Worm (Caenorhabditis elegans): ENCODE measurements around the gene F47C12.6.

Gene F47C12.6

DNA sequence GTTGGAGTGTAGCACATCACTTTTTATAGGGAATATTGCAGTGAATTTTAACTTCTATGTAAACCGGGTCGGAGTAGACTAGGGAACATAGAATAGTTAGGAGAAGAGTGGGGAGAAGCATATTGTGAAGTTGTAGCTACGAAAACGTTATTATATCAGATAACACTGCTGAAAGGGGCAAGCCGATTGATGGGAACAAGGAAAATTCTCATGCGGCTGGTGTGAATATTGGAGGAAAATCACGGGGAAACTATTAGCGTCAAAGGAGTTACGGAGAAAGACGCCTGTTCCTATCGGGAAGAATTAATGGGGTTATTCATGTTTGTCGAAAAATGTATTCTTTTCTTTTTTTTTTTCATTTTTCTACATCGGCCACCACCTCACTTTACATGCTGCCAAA lies at the start of gene F47C12.6:
TSS of gene F47C12.6 (minus strand) at position 101 of the 400 bp plus-strand sequence.
- TF ChIP-seq snpc-4 (tag; optimal IDR thresholded peaks at IDR 0.05) (no peak), nhr-11 (tag; optimal IDR thresholded peaks at IDR 0.05) (no peak), sem-4 (tag; optimal IDR thresholded peaks at IDR 0.05) (no peak), ceh-82 (tag; optimal IDR thresholded peaks at IDR 0.05) (no peak), fos-1 (tag; optimal IDR thresholded peaks at IDR 0.05) (no peak), ZK546.5 (tag; optimal IDR thresholded peaks at IDR 0.05) (no peak), sma-9 (GFP tag; optimal IDR thresholded peaks at IDR 0.05) (no peak), sma-9 (tag; optimal IDR thresholded peaks at IDR 0.05) (no peak), nhr-10 (tag; optimal IDR thresholded peaks at IDR 0.05) (no peak), peb-1 (tag; optimal IDR thresholded peaks at IDR 0.05) (no peak), unc-55 (GFP tag; optimal IDR thresholded peaks at IDR 0.05) (no peak), nhr-21 (tag; optimal IDR thresholded peaks at IDR 0.05) (no peak), ztf-1 (GFP tag; conservative IDR thresholded peaks at IDR 0.05) (no peak), ztf-4 (tag; optimal IDR thresholded peaks at IDR 0.05) (no peak), elt-1 (tag; optimal IDR thresholded peaks at IDR 0.05) (no peak), mab-5 (tag; optimal IDR thresholded peaks at IDR 0.05) (no peak), sma-3 (GFP tag; optimal IDR thresholded peaks at IDR 0.05) (no peak), unc-39 (tag; optimal IDR thresholded peaks at IDR 0.05) (no peak), aly-2 (tag; optimal IDR thresholded peaks at IDR 0.05) (no peak)

DNA sequence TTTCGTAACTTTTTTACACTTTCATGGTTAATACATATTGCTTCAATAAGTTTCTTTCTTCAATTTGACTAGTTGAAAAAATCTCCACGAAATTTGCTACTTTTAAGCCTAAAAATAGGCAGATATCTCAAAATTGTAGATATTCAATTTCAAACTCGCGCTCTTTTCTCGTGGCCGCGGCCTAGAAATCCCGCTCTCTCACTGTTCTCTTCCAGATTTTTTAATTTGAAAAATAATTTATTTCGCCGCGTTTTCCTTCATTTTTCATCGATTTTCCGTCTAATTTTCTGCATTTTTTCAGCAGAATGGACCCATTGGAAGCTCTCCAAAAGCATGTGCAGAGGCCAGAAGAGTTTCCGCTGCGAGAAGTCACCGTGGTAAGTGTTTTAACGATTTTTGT lies 49.1 kb upstream of the F47C12.6 start, which contains the start of gene cdc-73:
TSS of gene cdc-73 (plus strand) at position 302 of the 400 bp plus-strand sequence.
- peak; percentile 20 for TF ChIP-seq F13H6.1 (tag; optimal IDR thresholded peaks at IDR 0.05)
- TF ChIP-seq unc-55 (GFP tag; optimal IDR thresholded peaks at IDR 0.05): peak; percentile 58
- peak; percentile 37 for TF ChIP-seq C34F6.9 (tag; optimal IDR thresholded peaks at IDR 0.05)
- TF ChIP-seq gmeb-1 (tag; optimal IDR thresholded peaks at IDR 0.05): peak; percentile 89
- peak; percentile 5 for TF ChIP-seq snpc-4 (tag; optimal IDR thresholded peaks at IDR 0.05)
- TF ChIP-seq skn-1 (tag; optimal IDR thresholded peaks at IDR 0.05): no peak
- no peak for TF ChIP-seq lin-39 (tag; optimal IDR thresholded peaks at IDR 0.05)
- peak; percentile 17 for TF ChIP-seq mab-5 (tag; optimal IDR thresholded peaks at IDR 0.05)
- TF ChIP-seq lsy-2 (tag; optimal IDR thresholded peaks at IDR 0.05): peak; percentile 6 to 63
- no peak for TF ChIP-seq unc-39 (tag; optimal IDR thresholded peaks at IDR 0.05)
- peak; percentile 22 for TF ChIP-seq sma-3 (GFP tag; optimal IDR thresholded peaks at IDR 0.05)

DNA sequence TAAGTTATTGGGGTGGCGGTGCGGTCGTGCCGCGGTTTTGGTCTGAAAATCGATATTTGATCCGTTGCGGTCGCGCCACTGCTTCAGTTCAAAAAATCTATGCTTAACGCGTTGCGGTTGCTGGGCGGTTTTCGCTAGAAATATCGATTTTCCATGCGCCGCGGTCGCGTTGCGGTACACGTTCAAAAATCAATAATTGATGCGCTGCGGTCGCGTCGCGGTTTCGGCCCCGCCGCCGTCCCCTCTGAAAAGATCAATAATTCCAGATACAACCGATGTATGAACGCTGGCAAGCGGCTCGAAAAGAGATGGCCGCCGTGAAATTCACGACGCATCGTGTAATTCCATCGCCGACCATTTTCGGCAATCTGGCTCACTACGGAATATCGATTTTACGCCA lies 47.8 kb upstream of the F47C12.6 start:
- no peak for TF ChIP-seq ama-1 (optimal IDR thresholded peaks at IDR 0.05)
- no peak for TF ChIP-seq nhr-12 (tag; optimal IDR thresholded peaks at IDR 0.05)
- TF ChIP-seq nhr-10 (tag; optimal IDR thresholded peaks at IDR 0.05): no peak
- TF ChIP-seq C34F6.9 (tag; optimal IDR thresholded peaks at IDR 0.05): no peak
- TF ChIP-seq nhr-25 (tag; optimal IDR thresholded peaks at IDR 0.05): no peak
- no peak for TF ChIP-seq ceh-16 (tag; optimal IDR thresholded peaks at IDR 0.05)
- no peak for TF ChIP-seq nhr-11 (tag; optimal IDR thresholded peaks at IDR 0.05)
- no peak for TF ChIP-seq nhr-77 (tag; optimal IDR thresholded peaks at IDR 0.05)
- TF ChIP-seq lin-13 (GFP tag; optimal IDR thresholded peaks at IDR 0.05): no peak
- TF ChIP-seq ztf-4 (tag; optimal IDR thresholded peaks at IDR 0.05): no peak
- no peak for TF ChIP-seq sma-9 (GFP tag; optimal IDR thresholded peaks at IDR 0.05)
- no peak for TF ChIP-seq sma-9 (tag; optimal IDR thresholded peaks at IDR 0.05)
- no peak for TF ChIP-seq skn-1 (tag; optimal IDR thresholded peaks at IDR 0.05)
- TF ChIP-seq aly-2 (tag; optimal IDR thresholded peaks at IDR 0.05): no peak
- no peak for TF ChIP-seq fos-1 (tag; optimal IDR thresholded peaks at IDR 0.05)

DNA sequence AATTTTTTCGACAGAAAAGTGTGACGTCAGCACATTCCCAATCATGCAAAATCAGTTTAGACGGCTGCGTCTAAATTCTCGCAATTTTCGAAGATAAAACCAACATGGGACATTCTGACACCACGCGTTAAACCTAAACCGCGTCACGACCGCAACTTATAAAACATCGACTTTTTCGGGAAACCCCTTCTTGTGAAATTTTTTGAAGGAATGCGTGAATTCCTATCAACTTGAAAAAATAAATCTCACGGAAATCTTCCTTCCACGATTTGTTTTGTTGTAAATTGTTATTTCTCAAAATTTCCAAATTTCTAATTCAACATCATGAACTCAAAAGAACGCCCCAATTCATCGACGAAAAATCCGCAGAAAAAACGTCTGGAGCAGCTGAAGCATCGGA lies 46.8 kb upstream of the F47C12.6 start, which contains the start of gene F35F11.2:
TSS of gene F35F11.2 (plus strand) at position 301 of the 400 bp plus-strand sequence.
- TF ChIP-seq lin-13 (GFP tag; optimal IDR thresholded peaks at IDR 0.05) (no peak), dmd-4 (tag; optimal IDR thresholded peaks at IDR 0.05) (no peak), unc-62 (GFP tag; optimal IDR thresholded peaks at IDR 0.05) (no peak)

DNA sequence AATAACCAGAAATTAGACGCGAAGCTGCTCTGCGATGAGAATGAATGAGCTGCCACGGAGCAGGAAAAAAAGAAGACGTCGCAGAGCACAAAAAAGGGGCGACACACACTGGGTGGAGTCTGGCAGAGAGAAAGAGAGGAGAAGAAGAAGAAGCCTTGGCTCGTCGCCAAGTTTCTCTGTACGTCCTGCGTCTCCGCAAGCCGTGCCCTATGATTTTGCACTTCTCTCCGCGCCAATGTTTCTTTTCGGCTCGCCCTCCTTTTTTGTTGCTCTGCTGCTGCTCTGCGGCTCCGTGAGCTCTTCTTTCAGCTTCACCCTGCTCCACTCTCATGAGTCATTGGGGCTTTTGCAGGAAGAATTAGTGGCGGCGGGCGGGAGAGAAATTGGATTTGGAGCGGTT lies 41.7 kb upstream of the F47C12.6 start, which contains the start of gene hlh-30:
TSS of gene hlh-30 (minus strand) at position 69 of the 400 bp plus-strand sequence.
- TF ChIP-seq nhr-11 (tag; optimal IDR thresholded peaks at IDR 0.05) (no peak), zag-1 (tag; optimal IDR thresholded peaks at IDR 0.05) (peak; percentile 62), crh-2 (tag; optimal IDR thresholded peaks at IDR 0.05) (peak; percentile 38), nhr-10 (tag; optimal IDR thresholded peaks at IDR 0.05) (no peak), nhr-12 (tag; optimal IDR thresholded peaks at IDR 0.05) (no peak), sma-9 (GFP tag; optimal IDR thresholded peaks at IDR 0.05) (peak; percentile 76), sma-9 (tag; optimal IDR thresholded peaks at IDR 0.05) (no peak), alr-1 (tag; optimal IDR thresholded peaks at IDR 0.05) (no peak), lin-39 (tag; optimal IDR thresholded peaks at IDR 0.05) (no peak), ZK546.5 (tag; optimal IDR thresholded peaks at IDR 0.05) (no peak), nhr-77 (tag; optimal IDR thresholded peaks at IDR 0.05) (no peak), lin-11 (tag; optimal IDR thresholded peaks at IDR 0.05) (peak; percentile 63), dmd-4 (tag; optimal IDR thresholded peaks at IDR 0.05) (no peak), skn-1 (tag; optimal IDR thresholded peaks at IDR 0.05) (no peak), blmp-1 (tag; optimal IDR thresholded peaks at IDR 0.05; ENCODE audit: insufficient read depth) (no peak), ceh-82 (tag; optimal IDR thresholded peaks at IDR 0.05) (no peak), fos-1 (tag; optimal IDR thresholded peaks at IDR 0.05) (peak; percentile 56), elt-3 (tag; optimal IDR thresholded peaks at IDR 0.05) (no peak), ztf-11 (tag; optimal IDR thresholded peaks at IDR 0.05) (no peak), Y55F3AM.14 (GFP tag; optimal IDR thresholded peaks at IDR 0.05) (peak; percentile 20), sma-3 (GFP tag; optimal IDR thresholded peaks at IDR 0.05) (no peak), mdl-1 (tag; optimal IDR thresholded peaks at IDR 0.05) (peak; percentile 5 to 33), lsy-2 (tag; optimal IDR thresholded peaks at IDR 0.05) (peak; percentile 28 to 69), ztf-1 (GFP tag; conservative IDR thresholded peaks at IDR 0.05) (no peak), lin-13 (GFP tag; optimal IDR thresholded peaks at IDR 0.05) (peak; percentile 20), F13H6.1 (tag; optimal IDR thresholded peaks at IDR 0.05) (peak; percentile 72), ceh-16 (tag; optimal IDR thresholded peaks at IDR 0.05) (no peak), aly-2 (tag; optimal IDR thresholded peaks at IDR 0.05) (no peak), nhr-129 (tag; optimal IDR thresholded peaks at IDR 0.05) (peak; percentile 48)

All from whole organism, L2 larva.